Fruit fly (Drosophila melanogaster) whole organism, wandering third instar larva: ENCODE measurements around the gene CG31287.
A peak's percentile ranks its signal among the peaks of the same experiment; 100 is the strongest.

Experiments
- Abd-B ChIP-seq: fragments of >200 bp; optimal IDR thresholded peaks from 2 replicates; lab custom pipeline; 2017; ENCODE audit warnings: missing biosample characterization, missing genetic modification characterization
- CG32264 ChIP-seq: fragments of 200-800 bp; sonication (Bioruptor generic); optimal IDR thresholded peaks from 2 replicates; lab custom pipeline; 2016; ENCODE audit warnings: missing biosample characterization, missing genetic modification characterization
- CG9705 ChIP-seq: fragments of 200-800 bp; sonication (Bioruptor generic); optimal IDR thresholded peaks from 2 replicates; lab custom pipeline; 2018; ENCODE audit warnings: missing biosample characterization, mild to moderate bottlenecking, missing genetic modification characterization
- CrebA ChIP-seq: fragments of 200-800 bp; sonication (Bioruptor generic); optimal IDR thresholded peaks from 2 replicates; lab custom pipeline; 2016; ENCODE audit warnings: missing biosample characterization, mild to moderate bottlenecking, missing genetic modification characterization, borderline replicate concordance
- Dfd ChIP-seq: fragments of >200 bp; optimal IDR thresholded peaks from 2 replicates; lab custom pipeline; 2017; ENCODE audit warnings: missing biosample characterization, missing genetic modification characterization
- Dif ChIP-seq: fragments of 200-275, 200-300 bp; sonication (Bioruptor generic); optimal IDR thresholded peaks from 2 replicates; lab custom pipeline; 2018; ENCODE audit warnings: missing biosample characterization, missing genetic modification characterization; ENCODE audit not compliant: partially characterized antibody
- GATAd ChIP-seq: sonication (Bioruptor generic); optimal IDR thresholded peaks from 2 replicates; lab custom pipeline; 2016; ENCODE audit warnings: missing biosample characterization, missing genetic modification characterization
- HLH106 ChIP-seq: fragments of 200-800 bp; optimal IDR thresholded peaks from 3 replicates; lab custom pipeline; 2019; ENCODE audit warnings: missing biosample characterization, mild to moderate bottlenecking, missing genetic modification characterization, moderate library complexity
- Hnf4 ChIP-seq: fragments of 200-800 bp; sonication (Bioruptor generic); optimal IDR thresholded peaks from 2 replicates; lab custom pipeline; 2016; ENCODE audit warnings: missing biosample characterization, mild to moderate bottlenecking, missing genetic modification characterization
- Hr78 ChIP-seq: fragments of >200 bp; optimal IDR thresholded peaks from 2 replicates; lab custom pipeline; 2017; ENCODE audit warnings: missing biosample characterization, missing genetic modification characterization
- Hr83 ChIP-seq: fragments of 200-300 bp; sonication (Bioruptor generic); optimal IDR thresholded peaks from 2 replicates; lab custom pipeline; 2016; ENCODE audit warnings: missing biosample characterization, mild to moderate bottlenecking, missing genetic modification characterization, moderate library complexity; ENCODE audit not compliant: poor library complexity, severe bottlenecking
- Jra ChIP-seq: sonication (Bioruptor generic); optimal IDR thresholded peaks from 2 replicates; lab custom pipeline; 2016; ENCODE audit warnings: missing biosample characterization, missing genetic modification characterization
- Mio ChIP-seq: sonication (Bioruptor generic); optimal IDR thresholded peaks from 2 replicates; lab custom pipeline; 2016; ENCODE audit warnings: missing biosample characterization, missing genetic modification characterization
- Myc ChIP-seq: fragments of >200 bp; optimal IDR thresholded peaks from 2 replicates; lab custom pipeline; 2017
- N ChIP-seq: fragments of >200 bp; optimal IDR thresholded peaks from 2 replicates; lab custom pipeline; 2018; ENCODE audit warnings: missing biosample characterization, missing external identifiers, missing genetic modification characterization
- OdsH ChIP-seq: fragments of 200-800 bp; sonication (Bioruptor generic); optimal IDR thresholded peaks from 2 replicates; lab custom pipeline; 2016; ENCODE audit warnings: missing biosample characterization, mild to moderate bottlenecking, missing genetic modification characterization
- Rel ChIP-seq, 2 experiments: fragments of 200-800 bp; sonication (Bioruptor generic) in 1 of 2; optimal IDR thresholded peaks; 2 replicates in 1 of 2; 3 replicates in 1 of 2; lab custom pipeline; 2016 to 2019; ENCODE audit warnings: mild to moderate bottlenecking in 2 of 2, missing biosample characterization in 2 of 2, missing genetic modification characterization in 2 of 2, moderate library complexity in 1 of 2
- Sp1 ChIP-seq: fragments of 200-800 bp; sonication (Bioruptor generic); optimal IDR thresholded peaks from 3 replicates; lab custom pipeline; 2019; ENCODE audit warnings: missing biosample characterization, mild to moderate bottlenecking, missing genetic modification characterization, moderate library complexity
- Vsx2 ChIP-seq: fragments of 200-300, 225-300 bp; sonication (Bioruptor generic); optimal IDR thresholded peaks from 2 replicates; lab custom pipeline; 2018; ENCODE audit warnings: missing biosample characterization, missing genetic modification characterization; ENCODE audit not compliant: partially characterized antibody
- br ChIP-seq: fragments of 200-800 bp; sonication (Bioruptor generic); optimal IDR thresholded peaks from 2 replicates; lab custom pipeline; 2016; ENCODE audit warnings: missing biosample characterization, missing genetic modification characterization
- brk ChIP-seq: fragments of 200-800 bp; sonication (Bioruptor generic); optimal IDR thresholded peaks from 2 replicates; lab custom pipeline; 2016; ENCODE audit warnings: missing biosample characterization, mild to moderate bottlenecking, missing genetic modification characterization
- dl ChIP-seq, 2 experiments: fragments of 175-275, 200-275 bp in 1 of 2; fragments of 200-275 bp in 1 of 2; sonication (Bioruptor generic); optimal IDR thresholded peaks; lab custom pipeline; 2018; ENCODE audit warnings: mild to moderate bottlenecking in 2 of 2, missing biosample characterization in 2 of 2, missing genetic modification characterization in 2 of 2, moderate library complexity in 2 of 2; ENCODE audit not compliant: partially characterized antibody in 2 of 2, insufficient read depth in 1 of 2
- dmrt93B ChIP-seq: fragments of 200-800 bp; sonication (Bioruptor generic); optimal IDR thresholded peaks from 2 replicates; lab custom pipeline; 2018; ENCODE audit warnings: missing biosample characterization, mild to moderate bottlenecking, missing genetic modification characterization
- dsf ChIP-seq: sonication (Bioruptor generic); optimal IDR thresholded peaks from 2 replicates; lab custom pipeline; 2016; ENCODE audit warnings: missing biosample characterization, missing genetic modification characterization, borderline replicate concordance
- ey ChIP-seq: fragments of 200-800 bp; sonication (Bioruptor generic); optimal IDR thresholded peaks from 2 replicates; lab custom pipeline; 2016; ENCODE audit warnings: missing biosample characterization, missing genetic modification characterization
- foxo ChIP-seq, 2 experiments: fragments of 200-800 bp; sonication (Bioruptor generic); optimal IDR thresholded peaks; 2 replicates in 1 of 2; 3 replicates in 1 of 2; lab custom pipeline; 2016 to 2017; ENCODE audit warnings: missing biosample characterization in 2 of 2, missing genetic modification characterization in 2 of 2
- fru ChIP-seq: fragments of 200-800 bp; sonication (Bioruptor generic); optimal IDR thresholded peaks from 3 replicates; lab custom pipeline; 2016; ENCODE audit warnings: missing biosample characterization, mild to moderate bottlenecking, missing genetic modification characterization
- h ChIP-seq: fragments of 200-800 bp; sonication (Bioruptor generic); optimal IDR thresholded peaks from 3 replicates; lab custom pipeline; 2016; ENCODE audit warnings: missing biosample characterization, mild to moderate bottlenecking, missing genetic modification characterization
- jim ChIP-seq: fragments of 175-275, 200-325 bp; sonication (Bioruptor generic); optimal IDR thresholded peaks from 2 replicates; lab custom pipeline; 2016; ENCODE audit warnings: missing biosample characterization, mild to moderate bottlenecking, missing genetic modification characterization
- lola ChIP-seq: fragments of >200 bp; optimal IDR thresholded peaks from 2 replicates; lab custom pipeline; 2017; ENCODE audit warnings: missing biosample characterization, missing genetic modification characterization
- pan ChIP-seq: fragments of >200 bp; optimal IDR thresholded peaks from 2 replicates; lab custom pipeline; 2017
- psq ChIP-seq: fragments of 200-800 bp; sonication (Bioruptor generic); optimal IDR thresholded peaks from 3 replicates; lab custom pipeline; 2017; ENCODE audit warnings: missing biosample characterization, mild to moderate bottlenecking, missing genetic modification characterization, moderate library complexity
- rgr ChIP-seq: fragments of 200-800 bp; sonication (Bioruptor generic); optimal IDR thresholded peaks from 3 replicates; lab custom pipeline; 2016; ENCODE audit warnings: missing biosample characterization, mild to moderate bottlenecking, missing genetic modification characterization
- sage ChIP-seq: fragments of 200-800 bp; sonication (Bioruptor generic); optimal IDR thresholded peaks from 2 replicates; lab custom pipeline; 2016; ENCODE audit warnings: missing biosample characterization, mild to moderate bottlenecking, missing genetic modification characterization
- sv ChIP-seq: fragments of 200-800 bp; sonication (Bioruptor generic); optimal IDR thresholded peaks from 3 replicates; lab custom pipeline; 2016; ENCODE audit warnings: missing biosample characterization, missing genetic modification characterization
- tai ChIP-seq: sonication (Bioruptor generic); optimal IDR thresholded peaks from 2 replicates; lab custom pipeline; 2016; ENCODE audit warnings: missing biosample characterization, missing genetic modification characterization
- usp ChIP-seq: fragments of >200 bp; optimal IDR thresholded peaks from 2 replicates; lab custom pipeline; 2017; ENCODE audit warnings: missing biosample characterization, missing genetic modification characterization
- woc ChIP-seq: sonication (Bioruptor generic); optimal IDR thresholded peaks from 2 replicates; lab custom pipeline; 2016; ENCODE audit warnings: missing biosample characterization, mild to moderate bottlenecking, missing genetic modification characterization

Gene CG31287

DNA sequence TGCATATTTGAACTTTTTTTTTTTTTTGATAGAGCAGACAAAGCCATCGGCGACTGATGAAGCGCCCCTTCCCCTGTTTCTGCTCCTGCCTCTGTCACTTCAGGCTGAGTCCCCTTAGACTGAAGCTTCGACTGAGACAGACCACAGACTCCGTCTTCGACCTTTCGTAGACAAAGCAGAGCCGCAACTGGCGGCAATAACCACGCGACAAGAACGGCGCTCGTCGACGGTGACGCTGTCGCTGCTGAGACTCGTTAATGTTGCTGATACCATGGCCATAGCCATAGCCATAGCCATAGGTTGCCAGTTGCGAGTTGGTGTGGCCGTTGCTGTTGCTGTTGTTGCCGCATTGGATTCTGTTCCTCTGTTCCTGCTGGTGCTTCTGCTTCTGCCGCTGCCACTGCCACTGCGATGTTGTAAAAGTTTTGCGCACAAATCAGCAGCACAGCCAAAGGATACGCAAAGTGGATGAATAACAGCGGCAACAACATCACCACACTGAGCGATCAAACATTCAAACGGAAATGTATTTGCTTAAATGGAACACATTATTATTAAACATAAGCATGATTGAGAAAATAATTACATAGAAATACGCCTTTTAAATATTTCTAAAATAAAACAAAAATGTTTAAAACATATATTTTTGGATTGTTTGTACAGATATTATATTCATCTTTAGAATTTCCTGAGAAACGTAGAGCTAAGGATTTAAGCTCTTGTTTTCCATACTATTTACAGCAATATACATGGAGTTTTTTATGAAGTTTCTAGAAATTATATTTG, 20.3 kb downstream of the CG31287 start (continued):
- TF ChIP-seq sv (GFP tag; lab: Kevin White, UChicago) (no peak), dmrt93B (GFP tag; lab: Kevin White, UChicago) (no peak), CG9705 (GFP tag; lab: Kevin White, UChicago) (no peak)
- TF ChIP-seq, all 38 proteins: peak for 8

DNA sequence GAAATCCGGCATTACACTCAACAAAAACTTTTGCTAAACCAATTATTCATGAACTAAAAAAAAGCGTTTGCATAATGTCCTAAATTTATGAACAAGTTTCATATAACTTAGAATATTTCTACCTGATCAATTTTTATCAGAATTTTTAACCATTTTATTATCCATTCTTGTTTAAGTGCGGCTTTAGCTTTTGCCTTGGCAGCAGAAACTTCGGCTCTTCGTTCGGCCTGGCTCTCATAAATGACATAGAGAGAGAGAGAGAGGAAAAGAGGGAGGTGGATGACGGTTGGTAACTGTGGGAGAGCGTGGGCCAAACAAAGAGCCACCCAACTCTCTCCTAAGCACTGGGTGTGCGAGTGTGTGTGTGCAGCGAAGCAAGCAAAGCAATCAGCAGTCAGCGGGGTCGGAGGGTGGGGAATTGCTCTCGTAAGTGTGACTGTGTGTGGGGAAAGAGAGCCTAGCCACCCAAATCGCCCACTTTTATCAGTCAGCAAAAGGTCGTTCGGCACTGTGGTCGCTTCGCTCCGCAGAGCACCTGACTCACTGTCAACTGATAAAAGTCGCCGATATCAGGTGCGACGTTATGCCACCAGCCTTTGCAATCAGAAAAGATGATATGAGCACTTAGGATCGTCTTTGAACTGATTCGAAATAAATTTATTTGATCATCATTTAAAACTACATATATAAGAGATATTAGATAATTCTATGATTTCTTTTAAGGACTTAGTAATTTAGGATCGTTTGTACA, 21.4 kb downstream of the CG31287 start:
- TF ChIP-seq dmrt93B (GFP tag; lab: Kevin White, UChicago) (peak; percentile 73), Hnf4 (GFP tag; lab: Kevin White, UChicago) (peak; percentile 82), CG32264 (GFP tag; lab: Kevin White, UChicago) (peak; percentile 88), CG9705 (GFP tag; lab: Kevin White, UChicago) (peak; percentile 2), Mio (GFP tag; lab: Kevin White, UChicago) (peak; percentile 26), rgr (GFP tag; lab: Kevin White, UChicago) (peak; percentile 93), br (GFP tag; lab: Kevin White, UChicago) (peak; percentile 89), ey (GFP tag; lab: Kevin White, UChicago) (peak; percentile 94), N (GFP tag; lab: Kevin White, UChicago) (peak; percentile 47), Jra (GFP tag; lab: Kevin White, UChicago) (peak; percentile 74), usp (GFP tag; lab: Kevin White, UChicago) (no peak), Rel (GFP tag; optimal IDR thresholded peaks at IDR 0.05; lab: Kevin White, UChicago) (peak; percentile 72), Rel (tag; optimal IDR thresholded peaks at IDR 0.05; lab: Kevin White, UChicago) (peak; percentile 79), woc (peak; percentile 81), h (GFP tag; lab: Kevin White, UChicago) (peak; percentile 94), Myc (lab: Kevin White, UChicago) (no peak), OdsH (GFP tag; lab: Kevin White, UChicago) (peak; percentile 91), jim (no peak), sage (GFP tag; lab: Kevin White, UChicago) (peak; percentile 63), sv (GFP tag; lab: Kevin White, UChicago) (peak; percentile 94), dsf (peak; percentile 68), tai (GFP tag; lab: Kevin White, UChicago) (peak; percentile 73), brk (GFP tag; lab: Kevin White, UChicago) (peak; percentile 90), fru (GFP tag; lab: Kevin White, UChicago) (peak; percentile 93), Abd-B (GFP tag; lab: Kevin White, UChicago) (no peak), HLH106 (tag; lab: Kevin White, UChicago) (peak; percentile 81), dl (GFP tag; optimal IDR thresholded peaks at IDR 0.05; lab: Kevin White, UChicago; ENCODE audit: insufficient read depth in 1 of 2, partially characterized antibody in 2 of 2) (peak; percentile 78 to 85), Vsx2 (peak; percentile 40), foxo (GFP tag; optimal IDR thresholded peaks at IDR 0.05; lab: Kevin White, UChicago) (peak; percentile 74 to 91), Sp1 (GFP tag; lab: Kevin White, UChicago) (peak; percentile 85), pan (lab: Kevin White, UChicago) (no peak), Dif (GFP tag; lab: Kevin White, UChicago) (peak; percentile 91), lola (GFP tag; lab: Kevin White, UChicago) (no peak), psq (GFP tag; lab: Kevin White, UChicago) (peak; percentile 79), Hr78 (GFP tag; lab: Kevin White, UChicago) (no peak), CrebA (GFP tag; lab: Kevin White, UChicago) (no peak), Hr83 (GFP tag; lab: Kevin White, UChicago) (peak; percentile 55), Dfd (no peak), GATAd (GFP tag; lab: Kevin White, UChicago) (peak; percentile 30)
